Worm (Caenorhabditis elegans): ENCODE data around the gene F56D6.19.

Gene F56D6.19

DNA sequence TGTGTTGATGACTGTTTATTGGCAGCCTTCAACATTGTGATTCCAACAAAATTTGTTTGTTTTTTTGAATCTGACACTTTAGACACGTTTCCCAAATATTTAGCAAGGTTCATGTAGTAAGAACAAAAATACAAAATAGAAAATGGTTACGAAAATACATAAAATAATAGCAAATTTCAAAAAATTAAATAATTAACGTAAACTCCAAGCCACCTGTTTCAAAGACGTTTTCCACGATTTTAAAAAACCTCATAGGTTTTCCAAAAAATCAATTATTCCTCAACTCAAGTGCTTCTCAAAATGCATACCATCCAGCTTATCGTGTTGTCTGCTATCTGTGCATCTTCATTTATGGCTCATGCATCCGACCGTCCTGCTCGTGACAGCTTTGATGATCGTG lies 2.8 kb downstream of the F56D6.19 start, which contains the start of gene F56D6.14:
Gene F56D6.14, plus strand, starts transcription at position 301 of the 400 bp plus-strand sequence.
- no peak for TF ChIP-seq ceh-32 (tag; optimal IDR thresholded peaks at IDR 0.05; ENCODE audit: poor library complexity)
- peak in 1 of 2 experiments; percentile 73 for TF ChIP-seq unc-62 (GFP tag; optimal IDR thresholded peaks at IDR 0.05 in 1 of 2)
- no peak for TF ChIP-seq unc-62 (tag; optimal IDR thresholded peaks at IDR 0.05)
- no peak for TF ChIP-seq lin-1 (GFP tag; IDR thresholded peaks at IDR 0.05)

ce11 chrIV:3918160-3918559 lies 3.6 kb downstream of the F56D6.19 start, which contains the start of gene F56D6.23:
Gene F56D6.23, plus strand, starts transcription at chrIV:3918460.
- TF ChIP-seq aha-1 (tag) (no peak), F26F4.8 (GFP tag; conservative IDR thresholded peaks at IDR 0.05) (no peak), ceh-28 (tag; optimal IDR thresholded peaks at IDR 0.05) (no peak), rbr-2 (tag; optimal IDR thresholded peaks at IDR 0.05) (no peak), dve-1 (tag; optimal IDR thresholded peaks at IDR 0.05; ENCODE audit: insufficient read depth) (no peak), zip-11 (GFP tag; IDR thresholded peaks at IDR 0.05) (no peak), ceh-44 (GFP tag; IDR thresholded peaks at IDR 0.05) (no peak), fos-1 (tag; optimal IDR thresholded peaks at IDR 0.05) (no peak), hmg-1.1 (GFP tag; IDR thresholded peaks at IDR 0.05) (no peak), fkh-10 (GFP tag; optimal IDR thresholded peaks at IDR 0.05) (no peak), hlh-11 (tag; optimal IDR thresholded peaks at IDR 0.05) (no peak)

- TF ChIP-seq lir-3 (tag; optimal IDR thresholded peaks at IDR 0.05), result no peak
These were observed 4.9 kb downstream of the F56D6.19 start, which contains the start of gene srz-19 for ce11 chrIV:3919506-3919905. Gene srz-19, plus strand, starts transcription at chrIV:3919806.

DNA sequence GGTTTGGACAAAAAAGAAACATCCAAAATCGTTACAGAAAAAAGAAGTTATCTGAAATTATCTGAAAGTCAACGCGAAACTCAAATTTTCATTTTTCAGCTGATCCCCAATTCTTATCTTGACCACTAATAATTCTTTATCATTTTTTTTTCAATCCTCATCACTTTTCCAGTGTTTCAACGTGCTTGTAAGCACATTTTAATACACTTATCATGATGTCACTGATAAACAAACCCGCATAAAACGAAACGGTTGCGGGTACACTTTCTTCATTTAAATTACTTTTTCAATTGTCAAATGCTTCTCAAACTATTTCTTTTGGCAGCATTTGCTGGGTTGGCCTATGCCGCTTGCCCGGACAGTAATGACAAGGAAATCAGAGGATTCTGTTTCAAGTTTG lies 7.3 kb downstream of the F56D6.19 start, which contains the start of gene clec-67:
Gene clec-67, plus strand, starts transcription at position 268 of the 400 bp plus-strand sequence.
- no peak for TF ChIP-seq ztf-7 (tag; optimal IDR thresholded peaks at IDR 0.05)
- no peak for TF ChIP-seq attf-4 (tag; optimal IDR thresholded peaks at IDR 0.05)
- no peak for TF ChIP-seq F49E8.2 (tag; optimal IDR thresholded peaks at IDR 0.05; ENCODE audit: borderline replicate concordance)
- TF ChIP-seq F37D6.2 (tag; optimal IDR thresholded peaks at IDR 0.05), result no peak
- TF ChIP-seq duxl-1 (tag; optimal IDR thresholded peaks at IDR 0.05; ENCODE audit: poor library complexity), result no peak
- no peak for TF ChIP-seq sdz-12 (GFP tag; optimal IDR thresholded peaks at IDR 0.05)
- TF ChIP-seq lin-39 (tag; optimal IDR thresholded peaks at IDR 0.05), result no peak
- no peak for TF ChIP-seq fkh-10 (GFP tag; optimal IDR thresholded peaks at IDR 0.05)
- no peak for TF ChIP-seq daf-16 (GFP tag; optimal IDR thresholded peaks at IDR 0.05)
- peak; percentile 57 for TF ChIP-seq daf-16 (tag; optimal IDR thresholded peaks at IDR 0.05)
- no peak for TF ChIP-seq nhr-76 (tag; optimal IDR thresholded peaks at IDR 0.05)
- peak; percentile 58 for TF ChIP-seq hlh-11 (tag; optimal IDR thresholded peaks at IDR 0.05)
- no peak for TF ChIP-seq spr-3 (GFP tag; optimal IDR thresholded peaks at IDR 0.05)
- no peak for TF ChIP-seq nhr-6 (tag; optimal IDR thresholded peaks at IDR 0.05)
- no peak for TF ChIP-seq mes-2 (tag; optimal IDR thresholded peaks at IDR 0.05; ENCODE audit: poor library complexity, severe bottlenecking)
- peak; percentile 78 for TF ChIP-seq pqm-1 (tag; optimal IDR thresholded peaks at IDR 0.05)
- TF ChIP-seq spr-1 (tag; optimal IDR thresholded peaks at IDR 0.05), result no peak
- TF ChIP-seq lir-3 (tag; optimal IDR thresholded peaks at IDR 0.05), result no peak
- no peak for TF ChIP-seq hlh-30 (tag; optimal IDR thresholded peaks at IDR 0.05; ENCODE audit: insufficient read depth)
- TF ChIP-seq mxl-3 (GFP tag; optimal IDR thresholded peaks at IDR 0.05), result peak; percentile 17
- TF ChIP-seq zip-11 (GFP tag; IDR thresholded peaks at IDR 0.05), result no peak
- TF ChIP-seq hif-1 (tag; optimal IDR thresholded peaks at IDR 0.05), result no peak
- peak; percentile 63 for TF ChIP-seq nhr-28 (tag; optimal IDR thresholded peaks at IDR 0.05)
- TF ChIP-seq unc-39 (tag; optimal IDR thresholded peaks at IDR 0.05), result no peak
- no peak for TF ChIP-seq Y5F2A.4 (GFP tag; optimal IDR thresholded peaks at IDR 0.05)
- TF ChIP-seq lin-29 (GFP tag; IDR thresholded peaks at IDR 0.05), result no peak
- TF ChIP-seq unc-62 (GFP tag; optimal IDR thresholded peaks at IDR 0.05 in 1 of 2), result no peak
- no peak for TF ChIP-seq unc-62 (tag; optimal IDR thresholded peaks at IDR 0.05)
- TF ChIP-seq lin-15B (tag; optimal IDR thresholded peaks at IDR 0.05), result no peak
- no peak for TF ChIP-seq mdl-1 (tag; optimal IDR thresholded peaks at IDR 0.05)
- no peak for TF ChIP-seq aly-2 (tag; optimal IDR thresholded peaks at IDR 0.05)
- no peak for TF ChIP-seq egl-43 (GFP tag; IDR thresholded peaks at IDR 0.05)
- TF ChIP-seq nhr-77 (tag; optimal IDR thresholded peaks at IDR 0.05), result peak; percentile 9
- no peak for TF ChIP-seq R02D3.7 (tag; optimal IDR thresholded peaks at IDR 0.05)
- no peak for TF ChIP-seq lim-7 (GFP tag; IDR thresholded peaks at IDR 0.05)
- TF ChIP-seq dmd-9 (GFP tag; IDR thresholded peaks at IDR 0.05), result no peak

Data from whole organism, L4 larva.